Fruit fly (Drosophila melanogaster) whole organism, embryonic: ENCODE data around the gene CG9737.

Experiments
- ATbp ChIP-seq: fragments of 200-800 bp; sonication (Bioruptor generic); optimal IDR thresholded peaks from 2 replicates; lab custom pipeline; 2017; ENCODE audit warnings: missing biosample characterization, mild to moderate bottlenecking, missing genetic modification characterization, missing genetic modification reagents
- Atf3 ChIP-seq: fragments of 200-800 bp; sonication (Bioruptor generic); optimal IDR thresholded peaks from 3 replicates; lab custom pipeline; 2016; ENCODE audit warnings: missing biosample characterization, missing genetic modification characterization
- Atf6 ChIP-seq: fragments of 200-800 bp; sonication (Bioruptor generic); IDR thresholded peaks from 2 replicates; pipeline ENCODE4 v1.3.6; 2022; ENCODE audit warnings: missing biosample characterization, missing genetic modification characterization
- CG10267 ChIP-seq: fragments of 200-800 bp; sonication (Bioruptor generic); optimal IDR thresholded peaks from 2 replicates; lab custom pipeline; 2018; ENCODE audit warnings: missing biosample characterization, mild to moderate bottlenecking, missing genetic modification characterization, moderate library complexity
- CG10274 ChIP-seq: fragments of 200-800 bp; sonication (Bioruptor generic); optimal IDR thresholded peaks from 3 replicates; lab custom pipeline; 2017; ENCODE audit warnings: missing biosample characterization, mild to moderate bottlenecking, missing genetic modification characterization
- CG11398 ChIP-seq: fragments of 200-800 bp; sonication (Bioruptor generic); optimal IDR thresholded peaks from 2 replicates; lab custom pipeline; 2016; ENCODE audit warnings: missing biosample characterization, missing genetic modification characterization
- CG11504 ChIP-seq: fragments of 200-800 bp; sonication (Bioruptor generic); optimal IDR thresholded peaks from 3 replicates; lab custom pipeline; 2019; ENCODE audit warnings: missing biosample characterization, mild to moderate bottlenecking, missing genetic modification characterization, moderate library complexity
- CG11695 ChIP-seq: fragments of 200-800 bp; sonication (Bioruptor generic); IDR thresholded peaks from 3 replicates; pipeline ENCODE4 v1.3.6; 2022; ENCODE audit warnings: missing biosample characterization, missing genetic modification characterization
- CG12391 ChIP-seq: fragments of 200-800 bp; sonication (Bioruptor generic); optimal IDR thresholded peaks from 3 replicates; lab custom pipeline; 2018; ENCODE audit warnings: missing biosample characterization, mild to moderate bottlenecking, missing genetic modification characterization, moderate library complexity
- CG13296 ChIP-seq: fragments of 200-800 bp; sonication (Bioruptor generic); optimal IDR thresholded peaks from 3 replicates; lab custom pipeline; 2018; ENCODE audit warnings: missing biosample characterization, mild to moderate bottlenecking, missing genetic modification characterization
- CG15073 ChIP-seq: fragments of 200-800 bp; sonication (Bioruptor generic); optimal IDR thresholded peaks from 2 replicates; lab custom pipeline; 2016; ENCODE audit warnings: missing biosample characterization, missing genetic modification characterization
- CG16813 ChIP-seq: fragments of 200-800 bp; sonication (Bioruptor generic); IDR thresholded peaks from 3 replicates; pipeline ENCODE4 v1.3.6; 2022; ENCODE audit warnings: missing biosample characterization, missing genetic modification characterization; ENCODE audit not compliant: partially characterized antibody
- CG17359 ChIP-seq: fragments of 200-800 bp; sonication (Bioruptor generic); optimal IDR thresholded peaks from 3 replicates; lab custom pipeline; 2018; ENCODE audit warnings: missing biosample characterization, mild to moderate bottlenecking, missing genetic modification characterization, moderate library complexity
- CG17912 ChIP-seq: fragments of 200-800 bp; sonication (Bioruptor generic); optimal IDR thresholded peaks from 2 replicates; lab custom pipeline; 2018; ENCODE audit warnings: missing biosample characterization, mild to moderate bottlenecking, missing genetic modification characterization
- CG18599 ChIP-seq: fragments of 200-800 bp; sonication (Bioruptor generic); optimal IDR thresholded peaks from 3 replicates; lab custom pipeline; 2017; ENCODE audit warnings: missing biosample characterization, missing genetic modification characterization, mild to moderate bottlenecking, moderate library complexity, missing genetic modification reagents
- CG18619 ChIP-seq: fragments of 200-800 bp; sonication (Bioruptor generic); optimal IDR thresholded peaks from 3 replicates; lab custom pipeline; 2017; ENCODE audit warnings: missing biosample characterization, mild to moderate bottlenecking, missing genetic modification characterization
- CG18764 ChIP-seq: fragments of 200-800 bp; sonication (Bioruptor generic); optimal IDR thresholded peaks from 3 replicates; lab custom pipeline; 2016; ENCODE audit warnings: missing biosample characterization, missing genetic modification characterization
- CG2202 ChIP-seq: fragments of 200-800 bp; sonication (Bioruptor generic); optimal IDR thresholded peaks from 2 replicates; lab custom pipeline; 2018; ENCODE audit warnings: missing biosample characterization, mild to moderate bottlenecking, missing genetic modification characterization
- CG2678 ChIP-seq: fragments of 200-800 bp; sonication (Bioruptor generic); optimal IDR thresholded peaks from 3 replicates; lab custom pipeline; 2019; ENCODE audit warnings: missing biosample characterization, mild to moderate bottlenecking, missing genetic modification characterization, moderate library complexity
- CG2712 ChIP-seq: fragments of 200-800 bp; optimal IDR thresholded peaks from 3 replicates; lab custom pipeline; 2019; ENCODE audit warnings: missing biosample characterization, mild to moderate bottlenecking, missing genetic modification characterization, moderate library complexity
- CG3847 ChIP-seq: fragments of 200-800 bp; sonication (Bioruptor generic); IDR thresholded peaks from 2 replicates; pipeline ENCODE4 v1.3.6; 2022; ENCODE audit warnings: missing biosample characterization, missing genetic modification characterization
- CG43689 ChIP-seq: fragments of 200-800 bp; sonication (Bioruptor generic); IDR thresholded peaks from 2 replicates; pipeline ENCODE4 v1.3.6; 2022; ENCODE audit warnings: missing biosample characterization, missing genetic modification characterization
- CG4404 ChIP-seq: fragments of 200-800 bp; sonication (Bioruptor generic); IDR thresholded peaks from 2 replicates; pipeline ENCODE4 v1.3.6; 2022; ENCODE audit warnings: missing biosample characterization, missing genetic modification characterization
- CG5245 ChIP-seq: fragments of 200-800 bp; sonication (Bioruptor generic); optimal IDR thresholded peaks from 3 replicates; lab custom pipeline; 2016; ENCODE audit warnings: missing biosample characterization, missing genetic modification characterization
- CG9797 ChIP-seq: fragments of 200-800 bp; sonication (Bioruptor generic); optimal IDR thresholded peaks from 3 replicates; lab custom pipeline; 2018; ENCODE audit warnings: missing biosample characterization, mild to moderate bottlenecking, missing genetic modification characterization
- CG9876 ChIP-seq: fragments of 200-800 bp; sonication (Bioruptor generic); optimal IDR thresholded peaks from 2 replicates; lab custom pipeline; 2016; ENCODE audit warnings: missing biosample characterization, missing genetic modification characterization
- Camta ChIP-seq: fragments of 200-800 bp; sonication (Bioruptor generic); optimal IDR thresholded peaks from 2 replicates; lab custom pipeline; 2016; ENCODE audit warnings: missing biosample characterization, missing genetic modification characterization
- E2f1 ChIP-seq: fragments of 200-800 bp; sonication (Bioruptor generic); IDR thresholded peaks from 2 replicates; pipeline ENCODE4 v1.3.6; 2022; ENCODE audit warnings: missing biosample characterization, missing genetic modification characterization
- HHEX ChIP-seq: fragments of 200-800 bp; sonication (Bioruptor generic); optimal IDR thresholded peaks from 3 replicates; lab custom pipeline; 2017; ENCODE audit warnings: missing biosample characterization, mild to moderate bottlenecking, missing genetic modification characterization, missing genetic modification reagents
- HLH3B ChIP-seq: fragments of 200-800 bp; sonication (Bioruptor generic); IDR thresholded peaks from 2 replicates; pipeline ENCODE4 v1.3.6; 2022; ENCODE audit warnings: missing biosample characterization, missing genetic modification characterization
- Hmx ChIP-seq: fragments of 200-800 bp; sonication (Bioruptor generic); optimal IDR thresholded peaks from 2 replicates; lab custom pipeline; 2016; ENCODE audit warnings: missing biosample characterization, missing genetic modification characterization
- Hsf ChIP-seq: fragments of 200-800 bp; sonication (Bioruptor generic); optimal IDR thresholded peaks from 3 replicates; lab custom pipeline; 2016; ENCODE audit warnings: missing biosample characterization, missing genetic modification characterization
- NC2α ChIP-seq: fragments of 200-800 bp; sonication (Bioruptor generic); optimal IDR thresholded peaks from 2 replicates; lab custom pipeline; 2016; ENCODE audit warnings: missing biosample characterization, missing genetic modification characterization
- Sox102F ChIP-seq: fragments of 200-800 bp; sonication (Bioruptor generic); optimal IDR thresholded peaks from 2 replicates; lab custom pipeline; 2018; ENCODE audit warnings: missing biosample characterization, mild to moderate bottlenecking, missing genetic modification characterization, moderate library complexity
- Xrp1 ChIP-seq: fragments of 200-800 bp; sonication (Bioruptor generic); IDR thresholded peaks from 2 replicates; pipeline ENCODE4 v1.3.6; 2022; ENCODE audit warnings: missing biosample characterization, missing genetic modification characterization
- YL-1 ChIP-seq: fragments of 200-800 bp; sonication (Bioruptor generic); optimal IDR thresholded peaks from 3 replicates; lab custom pipeline; 2017; ENCODE audit warnings: missing biosample characterization, mild to moderate bottlenecking, missing genetic modification characterization
- az2 ChIP-seq: fragments of 200-800 bp; sonication (Bioruptor generic); optimal IDR thresholded peaks from 3 replicates; lab custom pipeline; 2016; ENCODE audit warnings: missing biosample characterization, missing genetic modification characterization
- cad ChIP-seq: fragments of >200 bp; optimal IDR thresholded peaks from 2 replicates; lab custom pipeline; 2017; ENCODE audit warnings: missing biosample characterization, missing genetic modification characterization
- caup ChIP-seq: fragments of 200-800 bp; sonication (Bioruptor generic); optimal IDR thresholded peaks from 3 replicates; lab custom pipeline; 2017; ENCODE audit warnings: missing biosample characterization, mild to moderate bottlenecking, missing genetic modification characterization, moderate library complexity; ENCODE audit not compliant: severe bottlenecking
- chif ChIP-seq, 2 experiments: fragments of 200-800 bp; sonication (Bioruptor generic); optimal IDR thresholded peaks; 3 replicates each; lab custom pipeline; 2016; ENCODE audit warnings: missing biosample characterization in 2 of 2, missing genetic modification characterization in 2 of 2
- dimm ChIP-seq: fragments of 200-800 bp; sonication (Bioruptor generic); IDR thresholded peaks from 2 replicates; pipeline ENCODE4 v1.3.6; 2022; ENCODE audit warnings: missing biosample characterization, missing genetic modification characterization
- dpn ChIP-seq, 2 experiments: fragments of 200-800 bp; sonication (Bioruptor generic); optimal IDR thresholded peaks; 3 replicates each; lab custom pipeline; 2016; ENCODE audit warnings: missing biosample characterization in 2 of 2, missing genetic modification characterization in 2 of 2
- ewg ChIP-seq: fragments of 200-800 bp; sonication (Bioruptor generic); optimal IDR thresholded peaks from 3 replicates; lab custom pipeline; 2017; ENCODE audit warnings: mild to moderate bottlenecking, missing biosample characterization, missing genetic modification reagents, missing genetic modification characterization
- grau ChIP-seq: fragments of 200-800 bp; optimal IDR thresholded peaks from 3 replicates; lab custom pipeline; 2019; ENCODE audit warnings: missing biosample characterization, mild to moderate bottlenecking, missing genetic modification characterization, moderate library complexity
- gsb-n ChIP-seq: fragments of 200-800 bp; sonication (Bioruptor generic); optimal IDR thresholded peaks from 3 replicates; lab custom pipeline; 2018; ENCODE audit warnings: missing biosample characterization, mild to moderate bottlenecking, missing genetic modification characterization
- lilli ChIP-seq: fragments of 200-800 bp; sonication (Bioruptor generic); optimal IDR thresholded peaks from 3 replicates; lab custom pipeline; 2016; ENCODE audit warnings: missing biosample characterization, missing genetic modification characterization
- oc ChIP-seq: fragments of 200-800 bp; sonication (Bioruptor generic); optimal IDR thresholded peaks from 2 replicates; lab custom pipeline; 2018; ENCODE audit warnings: missing biosample characterization, mild to moderate bottlenecking, missing genetic modification characterization, moderate library complexity
- prd ChIP-seq, 3 experiments: fragments of >200 bp in 2 of 3; fragments of 200-800 bp in 1 of 3; sonication (Bioruptor generic) in 1 of 3; optimal IDR thresholded peaks in 2 of 3; IDR thresholded peaks in 1 of 3; 2 replicates in 2 of 3; 3 replicates in 1 of 3; pipeline versions ENCODE4 v1.3.6 to Lab custom; 2017 to 2022; ENCODE audit warnings: missing biosample characterization in 1 of 3, missing genetic modification characterization in 1 of 3
- pum ChIP-seq: fragments of 200-800 bp; sonication (Bioruptor generic); optimal IDR thresholded peaks from 2 replicates; lab custom pipeline; 2016; ENCODE audit warnings: missing biosample characterization, missing genetic modification characterization
- ssp ChIP-seq: fragments of 200-800 bp; sonication (Bioruptor generic); IDR thresholded peaks from 2 replicates; pipeline ENCODE4 v1.3.6; 2022; ENCODE audit warnings: missing biosample characterization, missing genetic modification characterization

Gene CG9737

dm6 chr3R:30235253-30235652 lies 7.9 kb downstream of the CG9737 start (continued):
- no peak for TF ChIP-seq CG18619 (GFP tag; lab: Kevin White, UChicago)
- TF ChIP-seq grau (tag; lab: Kevin White, UChicago): peak; percentile 27
- TF ChIP-seq prd (optimal IDR thresholded peaks at IDR 0.05; lab: Kevin White, UChicago): no peak
- peak; percentile 55 for TF ChIP-seq prd (GFP tag; IDR thresholded peaks at IDR 0.05; lab: Robert Waterston, UW)
- peak; percentile 39 for TF ChIP-seq CG12391
- peak; percentile 19; the same call in 1 of the 2 replicates for TF ChIP-seq ssp (GFP tag; lab: Robert Waterston, UW)
- 0 out of 3 replicates have a peak, but pooled peaks have one; percentile 36 for TF ChIP-seq CG11695 (GFP tag; lab: Robert Waterston, UW)
- peak; percentile 6 for TF ChIP-seq CG10267 (tag; lab: Kevin White, UChicago)
- TF ChIP-seq Atf6: peak; percentile 43; the same call in 1 of the 2 replicates
- TF ChIP-seq YL-1 (GFP tag; lab: Kevin White, UChicago): no peak
- peak; percentile 11 for TF ChIP-seq az2 (GFP tag; lab: Kevin White, UChicago)
- TF ChIP-seq HLH3B (GFP tag; lab: Robert Waterston, UW): peak; percentile 57; the same call in 1 of the 2 replicates
- no peak for TF ChIP-seq CG3847
- peak; percentile 68; the same call in 1 of the 2 replicates for TF ChIP-seq Xrp1 (GFP tag; lab: Robert Waterston, UW)
- TF ChIP-seq E2f1: 0 out of 2 replicates have a peak, but pooled peaks have one; percentile 30
- no peak for TF ChIP-seq CG9876 (GFP tag; lab: Kevin White, UChicago)
- no peak for TF ChIP-seq CG13296
- TF ChIP-seq gsb-n (tag; lab: Kevin White, UChicago): peak; percentile 10
- TF ChIP-seq CG15073 (GFP tag; lab: Kevin White, UChicago): no peak
- TF ChIP-seq Atf3 (GFP tag; lab: Kevin White, UChicago): no peak
- TF ChIP-seq Hsf (GFP tag; lab: Kevin White, UChicago): no peak
- peak; percentile 17 for TF ChIP-seq HHEX (GFP tag; lab: Kevin White, UChicago)
- TF ChIP-seq CG10274 (GFP tag; lab: Kevin White, UChicago): no peak
- no peak for TF ChIP-seq CG11398
- TF ChIP-seq ATbp (GFP tag; lab: Kevin White, UChicago): peak; percentile 31
- no peak for TF ChIP-seq dimm (GFP tag; lab: Robert Waterston, UW)
- peak; percentile 55 for TF ChIP-seq CG17359 (tag; lab: Kevin White, UChicago)
- no peak for TF ChIP-seq CG17912
- TF ChIP-seq chif (GFP tag; optimal IDR thresholded peaks at IDR 0.05; lab: Kevin White, UChicago): peak in 1 of 2 experiments; percentile 8
- TF ChIP-seq dpn (GFP tag; optimal IDR thresholded peaks at IDR 0.05; lab: Kevin White, UChicago): peak in 1 of 2 experiments; percentile 29

dm6 chr3R:30224577-30224976 lies 18.5 kb downstream of the CG9737 start:
- TF ChIP-seq caup (GFP tag; lab: Kevin White, UChicago) (no peak), oc (tag; lab: Kevin White, UChicago) (no peak), grau (tag; lab: Kevin White, UChicago) (peak; percentile 11), Camta (GFP tag; lab: Kevin White, UChicago) (no peak), CG43689 (GFP tag; lab: Robert Waterston, UW) (no peak), Hmx (GFP tag; lab: Kevin White, UChicago) (no peak), CG2678 (tag; lab: Kevin White, UChicago) (peak; percentile 39), CG11695 (GFP tag; lab: Robert Waterston, UW) (no peak), CG18764 (GFP tag; lab: Kevin White, UChicago) (no peak), CG9797 (no peak), ewg (GFP tag; lab: Kevin White, UChicago) (no peak), lilli (GFP tag; lab: Kevin White, UChicago) (no peak), CG4404 (no peak), cad (GFP tag; lab: Kevin White, UChicago) (no peak), CG5245 (GFP tag; lab: Kevin White, UChicago) (no peak), Sox102F (GFP tag; lab: Kevin White, UChicago) (peak; percentile 12), CG11504 (tag; lab: Kevin White, UChicago) (peak; percentile 35), CG2712 (tag; lab: Kevin White, UChicago) (peak; percentile 12), CG18599 (GFP tag; lab: Kevin White, UChicago) (peak; percentile 44), CG12391 (peak; percentile 26), CG16813 (GFP tag; lab: Robert Waterston, UW) (no peak), CG2202 (no peak), NC2α (GFP tag; lab: Kevin White, UChicago) (no peak), pum (GFP tag; lab: Kevin White, UChicago) (no peak)
